Fruit fly (Drosophila melanogaster) whole organism, pupa: ENCODE data around the gene Z600.

Experiments used
- CG12605 ChIP-seq: fragments of 200-800 bp; sonication (Bioruptor generic); IDR thresholded peaks from 2 replicates; pipeline ENCODE4 v1.3.6; 2022; ENCODE audit warnings: missing biosample characterization, missing genetic modification characterization
- CG14655 ChIP-seq: fragments of 200-800 bp; sonication (Bioruptor generic); optimal IDR thresholded peaks from 3 replicates; lab custom pipeline; 2017; ENCODE audit warnings: mild to moderate bottlenecking, missing biosample characterization, missing genetic modification reagents, missing genetic modification characterization
- CG15710 ChIP-seq: fragments of 200-800 bp; sonication (Bioruptor generic); optimal IDR thresholded peaks from 2 replicates; lab custom pipeline; 2018; ENCODE audit warnings: missing biosample characterization, mild to moderate bottlenecking, missing genetic modification characterization, moderate library complexity
- CG34367 ChIP-seq: fragments of 200-800 bp; sonication (Bioruptor generic); optimal IDR thresholded peaks from 2 replicates; lab custom pipeline; 2018; ENCODE audit warnings: missing biosample characterization, mild to moderate bottlenecking, missing genetic modification characterization
- CG4496 ChIP-seq: fragments of 200-800 bp; sonication (Bioruptor generic); IDR thresholded peaks from 3 replicates; pipeline ENCODE4 v1.3.6; 2022; ENCODE audit warnings: missing biosample characterization, missing genetic modification characterization
- CG8159 ChIP-seq: fragments of 200-800 bp; sonication (Bioruptor generic); optimal IDR thresholded peaks from 3 replicates; lab custom pipeline; 2018; ENCODE audit warnings: missing biosample characterization, mild to moderate bottlenecking, missing genetic modification characterization, moderate library complexity
- CG8301 ChIP-seq: fragments of 200-800 bp; sonication (Bioruptor generic); optimal IDR thresholded peaks from 2 replicates; lab custom pipeline; 2018; ENCODE audit warnings: missing biosample characterization, mild to moderate bottlenecking, missing genetic modification characterization
- CG9948 ChIP-seq: fragments of 200-800 bp; sonication (Bioruptor generic); optimal IDR thresholded peaks from 2 replicates; lab custom pipeline; 2018; ENCODE audit warnings: missing biosample characterization, mild to moderate bottlenecking, missing genetic modification characterization, moderate library complexity
- D1 ChIP-seq: fragments of 200-800 bp; sonication (Bioruptor generic); optimal IDR thresholded peaks from 2 replicates; lab custom pipeline; 2018; ENCODE audit warnings: missing biosample characterization, mild to moderate bottlenecking, missing genetic modification characterization, moderate library complexity
- Ets98B ChIP-seq: fragments of 200-800 bp; sonication (Bioruptor generic); IDR thresholded peaks from 2 replicates; pipeline ENCODE4 v1.3.6; 2022; ENCODE audit warnings: missing biosample characterization, missing genetic modification characterization
- Pif1A ChIP-seq: fragments of 200-800 bp; sonication (Bioruptor generic); optimal IDR thresholded peaks from 3 replicates; lab custom pipeline; 2016; ENCODE audit warnings: missing biosample characterization, missing genetic modification characterization
- Snoo ChIP-seq: fragments of 200-800 bp; sonication (Bioruptor generic); optimal IDR thresholded peaks from 3 replicates; lab custom pipeline; 2017; ENCODE audit warnings: missing biosample characterization, mild to moderate bottlenecking, missing genetic modification characterization, inconsistent platforms
- fd96Ca ChIP-seq: fragments of 200-800 bp; sonication (Bioruptor generic); IDR thresholded peaks from 3 replicates; pipeline ENCODE4 v1.3.6; 2022; ENCODE audit warnings: missing biosample characterization, missing genetic modification characterization

- TF ChIP-seq Snoo (tag; lab: Kevin White, UChicago) (no peak), Pif1A (GFP tag; lab: Kevin White, UChicago) (no peak), CG9948 (tag; lab: Kevin White, UChicago) (no peak), CG12605 (GFP tag; lab: Robert Waterston, UW) (no peak), Ets98B (GFP tag; lab: Robert Waterston, UW) (no peak), D1 (tag; lab: Kevin White, UChicago) (no peak), CG34367 (tag; lab: Kevin White, UChicago) (no peak), CG4496 (no peak), fd96Ca (GFP tag; lab: Robert Waterston, UW) (no peak), CG15710 (tag; lab: Kevin White, UChicago) (no peak), CG14655 (GFP tag; lab: Kevin White, UChicago) (no peak), CG8159 (tag; lab: Kevin White, UChicago) (no peak), CG8301 (no peak)
These were observed 20.3 kb downstream of the Z600 start, which contains the start of gene obst-H for dm6 chr3L:15529143-15529542.
